Fruit fly (Drosophila melanogaster) whole organism, embryonic: ENCODE data around the gene SmD2.

Experiments used
- C15 ChIP-seq: fragments of 200-800 bp; sonication (Bioruptor generic); IDR thresholded peaks from 3 replicates; pipeline ENCODE4 v1.3.6; 2022; ENCODE audit warnings: missing biosample characterization, missing genetic modification characterization
- CG10543 ChIP-seq: fragments of 200-800 bp; sonication (Bioruptor generic); optimal IDR thresholded peaks from 3 replicates; lab custom pipeline; 2017; ENCODE audit warnings: missing biosample characterization, mild to moderate bottlenecking, missing genetic modification characterization, moderate library complexity
- CG11504 ChIP-seq: fragments of 200-800 bp; sonication (Bioruptor generic); optimal IDR thresholded peaks from 3 replicates; lab custom pipeline; 2019; ENCODE audit warnings: missing biosample characterization, mild to moderate bottlenecking, missing genetic modification characterization, moderate library complexity
- CG12155 ChIP-seq: fragments of 200-800 bp; sonication (Bioruptor generic); optimal IDR thresholded peaks from 3 replicates; lab custom pipeline; 2016; ENCODE audit warnings: missing biosample characterization, missing genetic modification characterization
- CG13424 ChIP-seq: fragments of 200-800 bp; sonication (Bioruptor generic); optimal IDR thresholded peaks from 2 replicates; lab custom pipeline; 2019; ENCODE audit warnings: missing biosample characterization, mild to moderate bottlenecking, missing genetic modification characterization, moderate library complexity
- CG16779 ChIP-seq: fragments of 200-800 bp; sonication (Bioruptor generic); IDR thresholded peaks from 2 replicates; pipeline ENCODE4 v1.3.6; 2022; ENCODE audit warnings: missing biosample characterization, missing genetic modification characterization
- CG18262 ChIP-seq: fragments of 200-800 bp; optimal IDR thresholded peaks from 3 replicates; lab custom pipeline; 2019; ENCODE audit warnings: missing biosample characterization, mild to moderate bottlenecking, missing genetic modification characterization, moderate library complexity
- CG2129 ChIP-seq: fragments of 200-800 bp; sonication (Bioruptor generic); IDR thresholded peaks from 2 replicates; pipeline ENCODE4 v1.3.6; 2022; ENCODE audit warnings: missing biosample characterization, missing genetic modification characterization; ENCODE audit not compliant: partially characterized antibody
- CG32532 ChIP-seq: fragments of 200-800 bp; sonication (Bioruptor generic); IDR thresholded peaks from 2 replicates; pipeline ENCODE4 v1.3.6; 2022; ENCODE audit warnings: missing biosample characterization, missing genetic modification characterization
- CG32767 ChIP-seq: fragments of 200-800 bp; sonication (Bioruptor generic); IDR thresholded peaks from 2 replicates; pipeline ENCODE4 v1.3.6; 2022; ENCODE audit warnings: missing biosample characterization, missing genetic modification characterization
- CG4360 ChIP-seq: fragments of 200-800 bp; sonication (Bioruptor generic); IDR thresholded peaks from 2 replicates; pipeline ENCODE4 v1.3.6; 2022; ENCODE audit warnings: missing biosample characterization, missing genetic modification characterization
- CG4617 ChIP-seq: fragments of 200-800 bp; sonication (Bioruptor generic); optimal IDR thresholded peaks from 3 replicates; lab custom pipeline; 2016; ENCODE audit warnings: missing biosample characterization, missing genetic modification characterization, borderline replicate concordance
- CG4854 ChIP-seq: fragments of 200-800 bp; sonication (Bioruptor generic); optimal IDR thresholded peaks from 2 replicates; lab custom pipeline; 2016; ENCODE audit warnings: missing biosample characterization, missing genetic modification characterization, inconsistent platforms
- CG6654 ChIP-seq: fragments of 200-800 bp; sonication (Bioruptor generic); optimal IDR thresholded peaks from 2 replicates; lab custom pipeline; 2017; ENCODE audit warnings: missing biosample characterization, mild to moderate bottlenecking, missing genetic modification characterization
- CG6683 ChIP-seq: fragments of 200-800 bp; sonication (Bioruptor generic); optimal IDR thresholded peaks from 2 replicates; lab custom pipeline; 2017; ENCODE audit warnings: missing biosample characterization, mild to moderate bottlenecking, missing genetic modification characterization, missing genetic modification reagents
- CG6791 ChIP-seq: fragments of 200-800 bp; sonication (Bioruptor generic); IDR thresholded peaks from 3 replicates; pipeline ENCODE4 v1.3.6; 2022; ENCODE audit warnings: missing biosample characterization, missing genetic modification characterization; ENCODE audit not compliant: partially characterized antibody
- CG8290 ChIP-seq, 3 experiments: fragments of 200-800 bp; sonication (Bioruptor generic); optimal IDR thresholded peaks; 2 replicates each; lab custom pipeline; 2016 to 2019; ENCODE audit warnings: missing biosample characterization in 3 of 3, missing genetic modification characterization in 3 of 3, mild to moderate bottlenecking in 2 of 3, moderate library complexity in 1 of 3
- CG9817 ChIP-seq: fragments of 200-800 bp; sonication (Bioruptor generic); optimal IDR thresholded peaks from 2 replicates; lab custom pipeline; 2018; ENCODE audit warnings: missing biosample characterization, mild to moderate bottlenecking, missing genetic modification characterization, moderate library complexity
- Chrac-16 ChIP-seq: fragments of 200-800 bp; sonication (Bioruptor generic); optimal IDR thresholded peaks from 3 replicates; lab custom pipeline; 2016; ENCODE audit warnings: missing biosample characterization, missing genetic modification characterization
- CoRest ChIP-seq: fragments of 200-800 bp; sonication (Bioruptor generic); optimal IDR thresholded peaks from 3 replicates; lab custom pipeline; 2018; ENCODE audit warnings: missing biosample characterization, mild to moderate bottlenecking, missing genetic modification characterization, moderate library complexity
- D19A ChIP-seq: fragments of 200-800 bp; optimal IDR thresholded peaks from 3 replicates; lab custom pipeline; 2019; ENCODE audit warnings: missing biosample characterization, mild to moderate bottlenecking, missing genetic modification characterization, moderate library complexity
- Dbx ChIP-seq: fragments of 200-800 bp; sonication (Bioruptor generic); IDR thresholded peaks from 3 replicates; pipeline ENCODE4 v1.3.6; 2022; ENCODE audit warnings: missing biosample characterization, missing genetic modification characterization
- Dfd ChIP-seq, 2 experiments: fragments of >200 bp; optimal IDR thresholded peaks; 2 replicates each; lab custom pipeline; 2017; ENCODE audit warnings: missing biosample characterization in 2 of 2, missing genetic modification characterization in 2 of 2
- Ets97D ChIP-seq: fragments of 200-800 bp; sonication (Bioruptor generic); optimal IDR thresholded peaks from 3 replicates; lab custom pipeline; 2016; ENCODE audit warnings: missing biosample characterization, missing genetic modification characterization
- HLHmδ ChIP-seq: fragments of 200-800 bp; sonication (Bioruptor generic); optimal IDR thresholded peaks from 2 replicates; lab custom pipeline; 2018; ENCODE audit warnings: missing biosample characterization, mild to moderate bottlenecking, missing genetic modification characterization, moderate library complexity
- HmgD ChIP-seq: fragments of 200-800 bp; sonication (Bioruptor generic); optimal IDR thresholded peaks from 3 replicates; lab custom pipeline; 2016; ENCODE audit warnings: missing biosample characterization, missing genetic modification characterization
- Hr78 ChIP-seq, 2 experiments: fragments of 200-800 bp in 1 of 2; fragments of >200 bp in 1 of 2; sonication (Bioruptor generic) in 1 of 2; optimal IDR thresholded peaks; 2 replicates each; lab custom pipeline; 2017 to 2019; ENCODE audit warnings: missing biosample characterization in 2 of 2, missing genetic modification characterization in 2 of 2, mild to moderate bottlenecking in 1 of 2, moderate library complexity in 1 of 2
- Med ChIP-seq: fragments of 200-800 bp; sonication (Bioruptor generic); peaks from one replicate; lab custom pipeline; 2016; ENCODE audit warnings: missing biosample characterization, missing genetic modification characterization, mild to moderate bottlenecking, inconsistent platforms, moderate library complexity
- Nf-YC ChIP-seq: fragments of 200-800 bp; optimal IDR thresholded peaks from 3 replicates; lab custom pipeline; 2019; ENCODE audit warnings: missing biosample characterization, mild to moderate bottlenecking, missing genetic modification characterization, moderate library complexity
- Pdp1 ChIP-seq, 2 experiments: fragments of 200-800 bp; sonication (Bioruptor generic); optimal IDR thresholded peaks; 3 replicates each; lab custom pipeline; 2016; ENCODE audit warnings: missing biosample characterization in 2 of 2, missing genetic modification characterization in 2 of 2, mild to moderate bottlenecking in 1 of 2, moderate library complexity in 1 of 2
- Sin3A ChIP-seq: fragments of >200 bp; optimal IDR thresholded peaks from 2 replicates; lab custom pipeline; 2018
- chinmo ChIP-seq: fragments of 200-800 bp; sonication (Bioruptor generic); IDR thresholded peaks from 4 replicates; pipeline ENCODE4 v1.3.6; 2022; ENCODE audit warnings: missing biosample characterization, missing genetic modification characterization; ENCODE audit not compliant: partially characterized antibody
- crol ChIP-seq: fragments of 200-800 bp; sonication (Bioruptor generic); IDR thresholded peaks from 2 replicates; pipeline ENCODE4 v1.3.6; 2022; ENCODE audit warnings: missing biosample characterization, missing genetic modification characterization
- danr ChIP-seq: fragments of 200-800 bp; sonication (Bioruptor generic); IDR thresholded peaks from 2 replicates; pipeline ENCODE4 v1.3.6; 2022; ENCODE audit warnings: missing biosample characterization, missing genetic modification characterization
- dpn ChIP-seq, 2 experiments: fragments of 200-800 bp; sonication (Bioruptor generic); optimal IDR thresholded peaks; 3 replicates each; lab custom pipeline; 2016; ENCODE audit warnings: missing biosample characterization in 2 of 2, missing genetic modification characterization in 2 of 2
- grau ChIP-seq: fragments of 200-800 bp; optimal IDR thresholded peaks from 3 replicates; lab custom pipeline; 2019; ENCODE audit warnings: missing biosample characterization, mild to moderate bottlenecking, missing genetic modification characterization, moderate library complexity
- gro ChIP-seq: fragments of 200-800 bp; sonication (Bioruptor generic); optimal IDR thresholded peaks from 2 replicates; lab custom pipeline; 2016; ENCODE audit warnings: missing biosample characterization, missing genetic modification characterization
- hbn ChIP-seq: fragments of 200-800 bp; sonication (Bioruptor generic); IDR thresholded peaks from 2 replicates; pipeline ENCODE4 v1.3.6; 2022; ENCODE audit warnings: missing biosample characterization, missing genetic modification characterization; ENCODE audit not compliant: partially characterized antibody
- ind ChIP-seq: fragments of 200-800 bp; sonication (Bioruptor generic); optimal IDR thresholded peaks from 3 replicates; lab custom pipeline; 2016; ENCODE audit warnings: missing biosample characterization, missing genetic modification characterization
- insv ChIP-seq, 2 experiments: fragments of 200-800 bp; sonication (Bioruptor generic); optimal IDR thresholded peaks; 3 replicates each; lab custom pipeline; 2016 to 2018; ENCODE audit warnings: missing biosample characterization in 2 of 2, missing genetic modification characterization in 2 of 2
- kah ChIP-seq: fragments of 200-800 bp; sonication (Bioruptor generic); optimal IDR thresholded peaks from 2 replicates; lab custom pipeline; 2018; ENCODE audit warnings: missing biosample characterization, mild to moderate bottlenecking, missing genetic modification characterization
- knrl ChIP-seq: fragments of 200-800 bp; sonication (Bioruptor generic); IDR thresholded peaks from 3 replicates; pipeline ENCODE4 v1.3.6; 2022; ENCODE audit warnings: missing biosample characterization, missing genetic modification characterization; ENCODE audit not compliant: partially characterized antibody
- mirr ChIP-seq: fragments of 200-800 bp; sonication (Bioruptor generic); optimal IDR thresholded peaks from 3 replicates; lab custom pipeline; 2018; ENCODE audit warnings: missing biosample characterization, mild to moderate bottlenecking, missing genetic modification characterization
- nerfin-2 ChIP-seq: fragments of 200-800 bp; sonication (Bioruptor generic); IDR thresholded peaks from 2 replicates; pipeline ENCODE4 v1.3.6; 2022; ENCODE audit warnings: missing biosample characterization, missing genetic modification characterization; ENCODE audit not compliant: partially characterized antibody
- sd ChIP-seq: fragments of 200-800 bp; sonication (Bioruptor generic); optimal IDR thresholded peaks from 3 replicates; lab custom pipeline; 2018; ENCODE audit warnings: missing biosample characterization, mild to moderate bottlenecking, missing genetic modification characterization, moderate library complexity
- seq ChIP-seq: fragments of 200-800 bp; sonication (Bioruptor generic); IDR thresholded peaks from 2 replicates; pipeline ENCODE4 v1.3.6; 2022; ENCODE audit warnings: missing biosample characterization, missing genetic modification characterization
- stwl ChIP-seq: fragments of 200-800 bp; sonication (Bioruptor generic); optimal IDR thresholded peaks from 3 replicates; lab custom pipeline; 2018; ENCODE audit warnings: missing biosample characterization, mild to moderate bottlenecking, missing genetic modification characterization, moderate library complexity
- sug ChIP-seq: fragments of 200-800 bp; optimal IDR thresholded peaks from 2 replicates; lab custom pipeline; 2019; ENCODE audit warnings: missing biosample characterization, mild to moderate bottlenecking, missing genetic modification characterization, moderate library complexity
- tll ChIP-seq, 2 experiments: fragments of 200-800 bp in 1 of 2; fragments of >200 bp in 1 of 2; sonication (Bioruptor generic) in 1 of 2; optimal IDR thresholded peaks; 2 replicates each; lab custom pipeline; 2017 to 2019; ENCODE audit warnings: missing biosample characterization in 2 of 2, missing genetic modification characterization in 2 of 2, mild to moderate bottlenecking in 1 of 2, moderate library complexity in 1 of 2
- twi ChIP-seq: fragments of 200-800 bp; optimal IDR thresholded peaks from 2 replicates; lab custom pipeline; 2019; ENCODE audit warnings: missing biosample characterization, mild to moderate bottlenecking, missing genetic modification characterization, moderate library complexity
- vnd ChIP-seq: fragments of 200-800 bp; sonication (Bioruptor generic); IDR thresholded peaks from 3 replicates; pipeline ENCODE4 v1.3.6; 2022; ENCODE audit warnings: missing biosample characterization, missing genetic modification characterization; ENCODE audit not compliant: partially characterized antibody

SmD2 gene

dm6 chr3R:6345814-6346213, at the start of gene SmD2, which contains the start of gene CG18048 (continued):
- TF ChIP-seq hbn (GFP tag; lab: Robert Waterston, UW) (peak; percentile 65), CG9817 (peak; percentile 15), grau (tag; lab: Kevin White, UChicago) (peak; percentile 33), danr (GFP tag; lab: Robert Waterston, UW) (no peak), stwl (tag; lab: Kevin White, UChicago) (peak; percentile 83), CG8290 (GFP tag; optimal IDR thresholded peaks at IDR 0.05; lab: Kevin White, UChicago) (peak; percentile 10), CG8290 (tag; optimal IDR thresholded peaks at IDR 0.05; lab: Kevin White, UChicago) (no peak), CG4854 (GFP tag; lab: Kevin White, UChicago) (peak; percentile 18), Sin3A (peak; percentile 90), HmgD (GFP tag; lab: Kevin White, UChicago) (no peak), HLHmδ (no peak), CG16779 (GFP tag; lab: Robert Waterston, UW) (no peak), CG18262 (peak; percentile 9), nerfin-2 (peak; percentile 54; the same call in 1 of the 2 replicates), CG32767 (GFP tag; lab: Robert Waterston, UW) (no peak), CG4360 (GFP tag; lab: Robert Waterston, UW) (no peak), CG13424 (tag; lab: Kevin White, UChicago) (peak; percentile 32), C15 (GFP tag; lab: Robert Waterston, UW) (no peak), Nf-YC (tag; lab: Kevin White, UChicago) (peak; percentile 18), CG32532 (GFP tag; lab: Robert Waterston, UW) (no peak), CG11504 (tag; lab: Kevin White, UChicago) (peak; percentile 38), CG12155 (peak; percentile 12), ind (GFP tag; lab: Kevin White, UChicago) (no peak), Dfd (GFP tag; optimal IDR thresholded peaks at IDR 0.05; lab: Kevin White, UChicago) (no peak), CoRest (peak; percentile 59), dpn (GFP tag; optimal IDR thresholded peaks at IDR 0.05; lab: Kevin White, UChicago) (peak in 1 of 2 experiments; percentile 7), vnd (peak; percentile 75), sd (peak; percentile 80), Chrac-16 (peak; percentile 5), CG6791 (GFP tag; lab: Robert Waterston, UW) (no peak; the same call in 2 of the 3 replicates), tll (GFP tag; optimal IDR thresholded peaks at IDR 0.05; lab: Kevin White, UChicago) (peak in 1 of 2 experiments; percentile 27), Ets97D (GFP tag; lab: Kevin White, UChicago) (peak; percentile 67), crol (GFP tag; lab: Robert Waterston, UW) (no peak), CG4617 (GFP tag; lab: Kevin White, UChicago) (peak; percentile 79), CG2129 (peak; percentile 54)
- TF ChIP-seq, all 482 proteins: peak for 106

dm6 chr3R:6394247-6394522, 48.5 kb upstream of the SmD2 start:
- TF ChIP-seq Hr78 (GFP tag; optimal IDR thresholded peaks at IDR 0.05; lab: Kevin White, UChicago) (peak in 1 of 2 experiments; percentile 71), chinmo (GFP tag; lab: Robert Waterston, UW) (0 out of 4 replicates have a peak, but pooled peaks have one; percentile 60), CG10543 (GFP tag; lab: Kevin White, UChicago) (peak; percentile 1), Med (GFP tag; lab: Kevin White, UChicago) (peak; percentile 37), Dbx (no peak), kah (GFP tag; lab: Kevin White, UChicago) (peak; percentile 6), insv (GFP tag; optimal IDR thresholded peaks at IDR 0.05; lab: Kevin White, UChicago) (no peak), sug (tag; lab: Kevin White, UChicago) (peak; percentile 49), twi (tag; lab: Kevin White, UChicago) (peak; percentile 81), CG6654 (no peak), gro (GFP tag; lab: Kevin White, UChicago) (peak; percentile 23), mirr (GFP tag; lab: Kevin White, UChicago) (peak; percentile 69), crol (GFP tag; lab: Robert Waterston, UW) (peak; percentile 25; the same call in 1 of the 2 replicates), CG6683 (GFP tag; lab: Kevin White, UChicago) (no peak), Pdp1 (GFP tag; optimal IDR thresholded peaks at IDR 0.05; lab: Kevin White, UChicago) (peak in 1 of 2 experiments; percentile 26), D19A (peak; percentile 25), seq (GFP tag; lab: Robert Waterston, UW) (no peak), knrl (no peak)
